Worm (Caenorhabditis elegans): ENCODE measurements around the gene srh-206.
"Not testable (repeated sequence)": the region's sequence is repeated elsewhere in the genome, so short reads cannot be mapped to it uniquely, and the experiment has no call there.

Gene srh-206

ce11 chrV:16949609-16950008 lies 5.1 kb downstream of the srh-206 start, which contains the start of gene fbxa-111:
TSS of gene fbxa-111 (minus strand) at chrV:16949709.
- not testable (repeated sequence) for TF ChIP-seq C38D4.7 (GFP tag; optimal IDR thresholded peaks at IDR 0.05); dmd-4 (tag; optimal IDR thresholded peaks at IDR 0.05; ENCODE audit: borderline replicate concordance); hlh-15 (tag; optimal IDR thresholded peaks at IDR 0.05)

- TF ChIP-seq pat-9, unc-42, sox-4 (tag; optimal IDR thresholded peaks at IDR 0.05): not testable (repeated sequence)
These were observed 6.7 kb downstream of the srh-206 start, which contains the start of gene fbxa-112 for ce11 chrV:16948011-16948410. TSS of gene fbxa-112 (minus strand) at chrV:16948111.

- not testable (repeated sequence) for TF ChIP-seq elt-4 (tag; optimal IDR thresholded peaks at IDR 0.05); T23F11.4 (GFP tag; optimal IDR thresholded peaks at IDR 0.05); hlh-30 (tag; optimal IDR thresholded peaks at IDR 0.05; ENCODE audit: insufficient read depth)
These were observed 15.9 kb downstream of the srh-206 start, which contains the start of gene fbxa-148 for ce11 chrV:16938731-16939130. TSS of gene fbxa-148 (plus strand) at chrV:16939031.

ce11 chrV:16927345-16927744 lies 27.3 kb downstream of the srh-206 start, which contains the start of gene Y102A5C.36:
TSS of gene Y102A5C.36 (minus strand) at chrV:16927445.
- TF ChIP-seq sox-2 (GFP tag; IDR thresholded peaks at IDR 0.05) (no peak), npax-4 (tag; optimal IDR thresholded peaks at IDR 0.05) (no peak), pros-1 (tag; optimal IDR thresholded peaks at IDR 0.05) (no peak), nhr-11 (tag; optimal IDR thresholded peaks at IDR 0.05) (no peak), madf-2 (tag; optimal IDR thresholded peaks at IDR 0.05) (no peak), ceh-24 (tag; optimal IDR thresholded peaks at IDR 0.05) (no peak), ceh-18 (tag; optimal IDR thresholded peaks at IDR 0.05) (no peak), ahr-1 (tag; optimal IDR thresholded peaks at IDR 0.05) (no peak)

ce11 chrV:16921952-16922351 lies 32.7 kb downstream of the srh-206 start, which contains the start of gene Y102A5C.4:
TSS of gene Y102A5C.4 (plus strand) at chrV:16922252.
- TF ChIP-seq pat-9 (tag; optimal IDR thresholded peaks at IDR 0.05) (no peak), pha-2 (tag; optimal IDR thresholded peaks at IDR 0.05) (no peak), ceh-30 (tag; optimal IDR thresholded peaks at IDR 0.05) (no peak), madf-2 (tag; optimal IDR thresholded peaks at IDR 0.05) (no peak), hlh-30 (tag; optimal IDR thresholded peaks at IDR 0.05; ENCODE audit: insufficient read depth) (no peak), nhr-232 (tag; optimal IDR thresholded peaks at IDR 0.05) (no peak), K09A11.1 (tag; optimal IDR thresholded peaks at IDR 0.05; ENCODE audit: insufficient read depth) (no peak), C38D4.7 (GFP tag; optimal IDR thresholded peaks at IDR 0.05) (no peak), pag-3 (tag; optimal IDR thresholded peaks at IDR 0.05; ENCODE audit: borderline replicate concordance) (no peak), dmd-4 (tag; optimal IDR thresholded peaks at IDR 0.05; ENCODE audit: borderline replicate concordance) (no peak), hlh-8 (tag; optimal IDR thresholded peaks at IDR 0.05) (no peak), ztf-16 (tag; optimal IDR thresholded peaks at IDR 0.05) (no peak), sdc-2 (tag; optimal IDR thresholded peaks at IDR 0.05) (no peak)

ce11 chrV:16919675-16920074 lies 35.0 kb downstream of the srh-206 start:
- TF ChIP-seq ceh-48 (tag; optimal IDR thresholded peaks at IDR 0.05): no peak
- TF ChIP-seq ceh-18 (tag; optimal IDR thresholded peaks at IDR 0.05): no peak
- TF ChIP-seq hlh-6 (tag; optimal IDR thresholded peaks at IDR 0.05): no peak

- TF ChIP-seq unc-42 (tag; optimal IDR thresholded peaks at IDR 0.05): no peak
- TF ChIP-seq ceh-2 (tag; optimal IDR thresholded peaks at IDR 0.05): no peak
- no peak for TF ChIP-seq T23F11.4 (GFP tag; optimal IDR thresholded peaks at IDR 0.05)
- no peak for TF ChIP-seq ceh-24 (tag; optimal IDR thresholded peaks at IDR 0.05)
- TF ChIP-seq gmeb-2 (tag; optimal IDR thresholded peaks at IDR 0.05): no peak
- TF ChIP-seq zip-5 (tag; optimal IDR thresholded peaks at IDR 0.05): no peak
- TF ChIP-seq C08G9.2 (tag; optimal IDR thresholded peaks at IDR 0.05): no peak
- no peak for TF ChIP-seq pros-1 (tag; optimal IDR thresholded peaks at IDR 0.05)
- no peak for TF ChIP-seq C38D4.7 (GFP tag; optimal IDR thresholded peaks at IDR 0.05)
- TF ChIP-seq ets-4 (tag; optimal IDR thresholded peaks at IDR 0.05): no peak
- no peak for TF ChIP-seq ceh-45 (GFP tag; IDR thresholded peaks at IDR 0.05)
- no peak for TF ChIP-seq K09A11.1 (tag; optimal IDR thresholded peaks at IDR 0.05; ENCODE audit: insufficient read depth)
- TF ChIP-seq madf-2 (tag; optimal IDR thresholded peaks at IDR 0.05): no peak
- TF ChIP-seq ceh-18 (tag; optimal IDR thresholded peaks at IDR 0.05): no peak
- no peak for TF ChIP-seq syd-9 (tag; optimal IDR thresholded peaks at IDR 0.05)
- no peak for TF ChIP-seq che-1 (tag; optimal IDR thresholded peaks at IDR 0.05)
- no peak for TF ChIP-seq eyg-1 (tag; optimal IDR thresholded peaks at IDR 0.05)
- no peak for TF ChIP-seq K02D7.2 (tag; optimal IDR thresholded peaks at IDR 0.05)
- no peak for TF ChIP-seq rnt-1 (tag; optimal IDR thresholded peaks at IDR 0.05)
These were observed 36.3 kb downstream of the srh-206 start, which contains the start of the genes fbxa-206 and Y102A5C.2 for ce11 chrV:16918378-16918777. TSS of gene fbxa-206 (minus strand) at chrV:16918478. TSS of gene Y102A5C.2 (plus strand) at chrV:16918731.
